Fruit fly (Drosophila melanogaster): ENCODE data around the gene CG31606.

dm6 chr2L:8185008-8185407, 37.6 kb downstream of the CG31606 start:
- TF ChIP-seq kay (GFP tag; ENCODE audit: borderline replicate concordance) (no peak), toe (GFP tag; optimal IDR thresholded peaks at IDR 0.05) (no peak), cnc (optimal IDR thresholded peaks at IDR 0.05) (no peak), ovo (GFP tag; optimal IDR thresholded peaks at IDR 0.05) (no peak), CG1620 (GFP tag; optimal IDR thresholded peaks at IDR 0.05) (no peak), CG33017 (tag; optimal IDR thresholded peaks at IDR 0.05) (no peak)
